Fruit fly (Drosophila melanogaster): Measurements from ENCODE around the gene CG13895.

Gene CG13895

DNA sequence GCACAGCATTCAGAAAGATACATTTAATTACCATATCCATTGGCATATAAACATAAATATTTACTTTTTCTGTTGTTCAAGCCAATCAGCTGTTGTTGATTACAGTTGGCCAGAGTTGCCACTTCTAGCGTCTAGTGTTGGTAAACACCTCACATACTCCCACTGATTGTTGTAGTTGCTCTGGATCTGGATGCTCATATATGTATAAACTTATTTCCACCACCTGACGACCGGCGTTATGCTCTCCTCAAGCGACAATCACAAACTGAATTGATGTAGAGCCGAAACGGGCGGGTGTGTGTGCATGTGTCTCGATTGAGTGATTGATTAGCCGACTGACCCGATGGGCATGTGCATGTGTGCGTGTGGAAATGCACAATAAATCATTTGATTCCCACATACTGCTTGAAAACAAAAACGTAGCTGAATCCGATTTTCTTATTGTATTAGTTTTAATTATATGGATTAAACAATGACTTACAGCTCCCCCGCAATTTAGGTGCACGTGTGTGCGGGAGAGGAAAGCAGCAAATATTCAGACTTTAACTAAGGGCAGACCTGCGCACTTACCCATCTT lies 26.1 kb downstream of the CG13895 start (continued):
- TF ChIP-seq Lhr (GFP tag; optimal IDR thresholded peaks at IDR 0.05) = peak; percentile 50
- no peak for TF ChIP-seq CG7928 (GFP tag; optimal IDR thresholded peaks at IDR 0.05)
- TF ChIP-seq CG4730 (GFP tag; IDR thresholded peaks at IDR 0.05) = no peak
- TF ChIP-seq CG17385 (GFP tag; optimal IDR thresholded peaks at IDR 0.05) = peak; percentile 35
- peak; percentile 24 for TF ChIP-seq CG13424 (tag; optimal IDR thresholded peaks at IDR 0.05)
- no peak for TF ChIP-seq Hr78 (GFP tag; optimal IDR thresholded peaks at IDR 0.05)
- TF ChIP-seq CHES-1-like (GFP tag; optimal IDR thresholded peaks at IDR 0.05) = peak; percentile 80
- peak; percentile 64 for TF ChIP-seq bbx (GFP tag; IDR thresholded peaks at IDR 0.05; ENCODE audit: partially characterized antibody)
- peak; percentile 32 to 43 for TF ChIP-seq dpn (GFP tag; optimal IDR thresholded peaks at IDR 0.05)
- no peak for TF ChIP-seq CG32772 (GFP tag; IDR thresholded peaks at IDR 0.05)
- 0 out of 3 replicates have a peak, but pooled peaks have one; percentile 20 for TF ChIP-seq Doc3 (GFP tag; IDR thresholded peaks at IDR 0.05; ENCODE audit: partially characterized antibody)
- TF ChIP-seq sens (GFP tag) = peak; percentile 89
- TF ChIP-seq gcm (GFP tag; optimal IDR thresholded peaks at IDR 0.05) = peak; percentile 37
- TF ChIP-seq CG17912 (GFP tag; optimal IDR thresholded peaks at IDR 0.05) = peak; percentile 78
- TF ChIP-seq nmo (GFP tag; optimal IDR thresholded peaks at IDR 0.05) = peak; percentile 34
- peak; percentile 39 for TF ChIP-seq Nf-YC (tag; optimal IDR thresholded peaks at IDR 0.05)
- TF ChIP-seq C15 (GFP tag; IDR thresholded peaks at IDR 0.05) = no peak
- peak; percentile 42 for TF ChIP-seq oc (tag; optimal IDR thresholded peaks at IDR 0.05)
- TF ChIP-seq Gsc (GFP tag; IDR thresholded peaks at IDR 0.05) = no peak
- no peak for TF ChIP-seq pan (optimal IDR thresholded peaks at IDR 0.05)
- TF ChIP-seq pan (GFP tag; optimal IDR thresholded peaks at IDR 0.05 in 1 of 2, IDR thresholded peaks at IDR 0.05 in 1 of 2) = no peak
- TF ChIP-seq CG7786 (GFP tag; optimal IDR thresholded peaks at IDR 0.05) = peak; percentile 17
- peak; percentile 33 for TF ChIP-seq vfl (GFP tag; optimal IDR thresholded peaks at IDR 0.05)
- peak; percentile 23 for TF ChIP-seq fd102C (GFP tag; optimal IDR thresholded peaks at IDR 0.05)
- TF ChIP-seq ash1 (GFP tag; optimal IDR thresholded peaks at IDR 0.05) = no peak
- TF ChIP-seq chm (GFP tag; IDR thresholded peaks at IDR 0.05) = no peak; the same call in 1 of the 2 replicates
- peak; percentile 28 for TF ChIP-seq CG10209 (GFP tag; optimal IDR thresholded peaks at IDR 0.05)
- no peak for TF ChIP-seq CG10147 (GFP tag; optimal IDR thresholded peaks at IDR 0.05)
- TF ChIP-seq Taf1 (GFP tag; IDR thresholded peaks at IDR 0.05) = no peak
- TF ChIP-seq CG30020 (tag; optimal IDR thresholded peaks at IDR 0.05) = peak; percentile 10
- no peak for TF ChIP-seq CG14965 (GFP tag; optimal IDR thresholded peaks at IDR 0.05; ENCODE audit: borderline replicate concordance)
- peak in 1 of 2 experiments; percentile 41 for TF ChIP-seq chif (GFP tag; optimal IDR thresholded peaks at IDR 0.05)
- TF ChIP-seq Tbp (GFP tag; optimal IDR thresholded peaks at IDR 0.05) = no peak
- peak; percentile 47 for TF ChIP-seq Hmr (GFP tag; optimal IDR thresholded peaks at IDR 0.05)
- no peak for TF ChIP-seq eve (GFP tag; optimal IDR thresholded peaks at IDR 0.05)
- TF ChIP-seq CG8281 (tag; optimal IDR thresholded peaks at IDR 0.05) = no peak
- TF ChIP-seq chinmo (GFP tag; IDR thresholded peaks at IDR 0.05; ENCODE audit: partially characterized antibody) = peak; percentile 46; the same call in 1 of the 4 replicates
- no peak for TF ChIP-seq CG14667 (GFP tag; IDR thresholded peaks at IDR 0.05)
- TF ChIP-seq Side (GFP tag; optimal IDR thresholded peaks at IDR 0.05) = peak; percentile 29
- TF ChIP-seq CG3163 (GFP tag; optimal IDR thresholded peaks at IDR 0.05) = no peak
- peak; percentile 26 for TF ChIP-seq CG4617 (GFP tag; optimal IDR thresholded peaks at IDR 0.05; ENCODE audit: borderline replicate concordance)
- TF ChIP-seq fd64A (GFP tag; optimal IDR thresholded peaks at IDR 0.05) = no peak
- TF ChIP-seq sc (optimal IDR thresholded peaks at IDR 0.05) = no peak
- TF ChIP-seq sc (GFP tag; optimal IDR thresholded peaks at IDR 0.05) = no peak
- no peak for TF ChIP-seq bowl (GFP tag; IDR thresholded peaks at IDR 0.05)
- TF ChIP-seq crc (GFP tag; optimal IDR thresholded peaks at IDR 0.05) = no peak
- peak; percentile 56 for TF ChIP-seq CG10431 (GFP tag; optimal IDR thresholded peaks at IDR 0.05)
- TF ChIP-seq CG17829 (tag; optimal IDR thresholded peaks at IDR 0.05) = peak; percentile 43
- peak; percentile 48; the same call in 1 of the 2 replicates for TF ChIP-seq CG13287 (GFP tag; IDR thresholded peaks at IDR 0.05; ENCODE audit: partially characterized antibody)
- TF ChIP-seq GATAe (GFP tag; conservative IDR thresholded peaks at IDR 0.05) = no peak

Data from whole organism, embryonic.